Worm (Caenorhabditis elegans) whole organism, young adult: Measurements from ENCODE around the gene igdb-3.

ENCODE experiments used
- C06A6.2 ChIP-seq: fragments of 200-800 bp; sonication (Bioruptor generic); conservative IDR thresholded peaks from 2 replicates; pipeline ENCODE4 v1.3.6; 2022; ENCODE audit warnings: missing genetic modification characterization, missing compliant biosample characterization
- F57A8.1 ChIP-seq: fragments of 200-800 bp; sonication (Bioruptor generic); optimal IDR thresholded peaks from 2 replicates; lab custom pipeline; 2018; ENCODE audit warnings: mild to moderate bottlenecking, missing genetic modification characterization, moderate library complexity, missing compliant biosample characterization
- T07F8.4 ChIP-seq: sonication (generic microtip); optimal IDR thresholded peaks from 2 replicates; lab custom pipeline; 2016; ENCODE audit warnings: mild to moderate bottlenecking, missing genetic modification characterization, moderate library complexity, missing compliant biosample characterization
- Y53G8AR.9 ChIP-seq: fragments of 200-800 bp; sonication (Bioruptor generic); conservative IDR thresholded peaks from 2 replicates; pipeline ENCODE4 v1.3.6; 2022; ENCODE audit warnings: missing genetic modification reagents, missing genetic modification characterization, missing compliant biosample characterization
- Y67H2A.10 ChIP-seq: fragments of 200-800 bp; sonication (Bioruptor generic); conservative IDR thresholded peaks from 2 replicates; pipeline ENCODE4 v1.3.6; 2022; ENCODE audit warnings: missing genetic modification reagents, missing genetic modification characterization, missing compliant biosample characterization
- cebp-1 ChIP-seq, 2 experiments: fragments of 200-800 bp in 1 of 2; sonication (Bioruptor generic) in 1 of 2; sonication (generic microtip) in 1 of 2; IDR thresholded peaks in 1 of 2; optimal IDR thresholded peaks in 1 of 2; 2 replicates each; pipeline versions ENCODE4 v1.3.6 to Lab custom; 2017 to 2022; ENCODE audit warnings: missing compliant biosample characterization in 2 of 2, missing genetic modification characterization in 2 of 2, mild to moderate bottlenecking in 1 of 2, missing genetic modification reagents in 1 of 2, moderate library complexity in 1 of 2
- dox-1 ChIP-seq: fragments of 200-800 bp; sonication (Bioruptor generic); IDR thresholded peaks from 2 replicates; pipeline ENCODE4 v1.3.6; 2022; ENCODE audit warnings: missing genetic modification reagents, missing genetic modification characterization, missing compliant biosample characterization
- efl-1 ChIP-seq: fragments of 150-350 bp; optimal IDR thresholded peaks from 2 replicates; lab custom pipeline; 2014; ENCODE audit warnings: missing biosample characterization, missing genetic modification reagents, missing genetic modification characterization
- lin-26 ChIP-seq: fragments of 200-800 bp; sonication (Bioruptor generic); IDR thresholded peaks from 2 replicates; pipeline ENCODE4 v1.3.6; 2022; ENCODE audit warnings: missing genetic modification reagents, missing genetic modification characterization, missing compliant biosample characterization
- snpc-1.3 ChIP-seq: sonication (generic microtip); optimal IDR thresholded peaks from 2 replicates; lab custom pipeline; 2017; ENCODE audit warnings: missing genetic modification characterization, mild to moderate bottlenecking, missing compliant biosample characterization, antibody characterized with exemption, moderate library complexity, missing genotype, missing genetic modification reagents; ENCODE audit not compliant: insufficient read depth
- unc-62 ChIP-seq: fragments of 150-350 bp; optimal IDR thresholded peaks from 2 replicates; lab custom pipeline; 2014; ENCODE audit warnings: missing biosample characterization, missing genetic modification reagents, missing genetic modification characterization
- zim-3 ChIP-seq: sonication (generic microtip); optimal IDR thresholded peaks from 2 replicates; lab custom pipeline; 2017; ENCODE audit warnings: mild to moderate bottlenecking, missing genetic modification characterization, moderate library complexity, missing compliant biosample characterization

ce11 chrX:6341513-6341912 lies 43.8 kb upstream of the igdb-3 start, which contains the start of gene C03B1.7:
- TF ChIP-seq T07F8.4 (tag; lab: Kevin White, UChicago) (no peak), efl-1 (GFP tag; lab: Kevin White, UChicago) (no peak), zim-3 (tag; lab: Kevin White, UChicago) (no peak), F57A8.1 (GFP tag; lab: Kevin White, UChicago) (no peak), Y53G8AR.9 (no peak), Y67H2A.10 (GFP tag; lab: Robert Waterston, UW) (no peak), C06A6.2 (GFP tag; lab: Robert Waterston, UW) (no peak), unc-62 (no peak), lin-26 (GFP tag; lab: Robert Waterston, UW) (no peak), cebp-1 (GFP tag; IDR thresholded peaks at IDR 0.05; lab: Robert Waterston, UW) (no peak), cebp-1 (tag; optimal IDR thresholded peaks at IDR 0.05; lab: Kevin White, UChicago) (no peak), snpc-1.3 (tag; lab: Kevin White, UChicago) (no peak), dox-1 (GFP tag; lab: Robert Waterston, UW) (no peak)
